Worm (Caenorhabditis elegans): ENCODE measurements around the gene clec-2.

clec-2 gene

DNA sequence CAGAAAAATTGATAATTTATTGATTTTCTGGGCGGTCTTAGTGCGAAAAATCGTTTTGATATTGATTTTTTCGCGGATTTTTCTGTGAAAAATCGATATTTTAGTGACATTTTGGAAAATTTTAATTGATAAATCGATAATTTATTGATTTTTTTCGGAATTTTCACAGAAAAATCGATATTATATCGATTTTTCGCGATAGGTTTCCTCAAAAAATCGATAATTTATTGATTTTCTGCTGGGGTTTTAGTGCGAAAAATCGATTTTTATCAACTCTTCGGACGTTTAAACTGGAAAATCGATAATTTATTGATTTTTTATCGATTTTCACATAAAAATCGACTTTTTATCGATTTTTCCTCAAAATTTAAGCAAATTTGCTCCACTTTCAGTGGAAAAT is 44.2 kb upstream of the clec-2 start:
- TF ChIP-seq ceh-48 (tag; optimal IDR thresholded peaks at IDR 0.05) (peak; percentile 33), zip-5 (tag; optimal IDR thresholded peaks at IDR 0.05) (no peak)

DNA sequence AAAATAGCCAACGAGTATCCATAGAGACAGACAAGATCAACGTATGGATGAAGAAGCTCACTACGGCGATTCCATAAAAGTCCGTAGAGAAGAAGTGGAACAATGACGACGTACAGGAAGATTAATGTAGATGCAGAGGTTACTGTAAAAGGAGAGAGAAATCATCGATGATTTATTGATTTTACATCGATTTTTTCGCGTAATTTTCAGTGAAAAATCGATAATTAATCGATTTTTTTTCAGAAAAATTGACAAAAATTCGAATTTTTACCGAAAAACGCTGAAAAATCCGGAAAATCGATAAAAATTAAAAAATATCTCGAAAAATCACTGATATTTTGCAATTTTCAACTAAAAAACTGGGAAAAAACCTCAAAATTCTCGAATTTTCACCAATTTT is 43.2 kb upstream of the clec-2 start:
- TF ChIP-seq ceh-45 (GFP tag; IDR thresholded peaks at IDR 0.05) (no peak), ceh-48 (tag; optimal IDR thresholded peaks at IDR 0.05) (peak; percentile 15), pax-1 (tag; optimal IDR thresholded peaks at IDR 0.05) (no peak), F13H6.1 (tag; optimal IDR thresholded peaks at IDR 0.05) (no peak)

DNA sequence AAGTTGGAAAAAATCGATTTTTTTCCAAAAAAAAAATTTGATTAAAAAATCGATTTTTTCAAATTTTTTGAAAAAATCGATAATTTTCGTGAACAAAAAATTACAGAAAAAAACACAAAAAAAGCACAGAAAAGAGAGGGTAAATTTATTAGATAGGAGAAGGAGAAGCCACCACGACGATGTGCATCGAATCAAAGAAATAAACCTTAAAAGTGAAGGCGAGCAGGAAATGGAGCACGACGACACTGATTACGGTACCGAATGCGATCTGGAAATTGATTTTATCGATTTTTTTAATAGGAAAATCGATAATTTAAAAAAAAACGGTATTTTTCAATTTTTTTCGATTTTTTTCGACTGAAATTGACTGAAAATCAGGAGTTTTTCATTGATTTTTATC is 41.9 kb upstream of the clec-2 start:
- TF ChIP-seq eyg-1 (tag; optimal IDR thresholded peaks at IDR 0.05), result no peak
- no peak for TF ChIP-seq fax-1 (tag; optimal IDR thresholded peaks at IDR 0.05)
- no peak for TF ChIP-seq ceh-34 (tag; optimal IDR thresholded peaks at IDR 0.05)
- TF ChIP-seq ceh-9 (tag; optimal IDR thresholded peaks at IDR 0.05), result no peak
- no peak for TF ChIP-seq unc-55 (GFP tag; optimal IDR thresholded peaks at IDR 0.05)
- no peak for TF ChIP-seq ceh-22 (tag; optimal IDR thresholded peaks at IDR 0.05)

DNA sequence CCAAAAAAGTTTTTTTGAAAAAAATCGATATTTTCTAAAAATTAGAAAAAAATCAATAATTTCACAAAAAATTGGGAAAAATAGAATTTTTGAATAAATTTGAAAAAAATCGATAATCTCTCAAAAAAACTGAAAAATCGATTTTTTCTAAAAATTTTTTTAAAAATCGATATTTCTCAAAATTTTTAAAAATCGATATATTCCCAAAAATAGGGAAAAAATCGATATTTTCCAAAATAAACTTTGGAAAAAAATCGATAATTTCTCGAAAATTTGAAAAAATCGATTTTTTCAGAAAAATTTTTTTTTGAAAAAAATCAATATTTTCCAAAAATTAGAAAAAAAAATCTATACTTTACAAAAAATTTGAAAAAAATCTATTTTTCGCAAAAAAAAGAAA is 41.4 kb upstream of the clec-2 start:
- TF ChIP-seq sox-4 (tag; optimal IDR thresholded peaks at IDR 0.05), result no peak
- TF ChIP-seq ztf-16 (tag; optimal IDR thresholded peaks at IDR 0.05), result no peak
- no peak for TF ChIP-seq unc-86 (tag; optimal IDR thresholded peaks at IDR 0.05)
- no peak for TF ChIP-seq fax-1 (tag; optimal IDR thresholded peaks at IDR 0.05)
- peak; percentile 20 for TF ChIP-seq ceh-48 (tag; optimal IDR thresholded peaks at IDR 0.05)
- no peak for TF ChIP-seq K09A11.1 (tag; optimal IDR thresholded peaks at IDR 0.05; ENCODE audit: insufficient read depth)
- TF ChIP-seq rnt-1 (tag; optimal IDR thresholded peaks at IDR 0.05), result no peak
- no peak for TF ChIP-seq ahr-1 (tag; optimal IDR thresholded peaks at IDR 0.05)
- TF ChIP-seq ceh-14 (tag; optimal IDR thresholded peaks at IDR 0.05), result no peak

DNA sequence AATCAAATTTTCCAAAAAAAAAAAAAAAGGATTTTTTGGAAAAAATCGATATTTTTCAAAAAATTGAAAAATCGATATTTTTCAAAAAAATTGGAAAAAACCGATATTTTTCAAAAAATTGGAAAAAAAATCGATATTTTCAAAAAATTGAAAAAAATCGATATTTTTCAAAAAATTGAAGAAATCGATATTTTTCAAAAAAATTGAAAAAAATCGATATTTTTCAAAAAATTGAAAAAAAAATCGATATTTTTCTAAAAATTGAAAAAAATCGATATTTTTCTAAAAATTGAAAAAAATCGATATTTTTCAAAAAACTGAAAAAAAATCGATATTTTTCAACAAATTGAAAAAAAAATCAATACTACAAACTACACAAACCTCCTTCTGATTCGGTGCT is 40.8 kb upstream of the clec-2 start:
- TF ChIP-seq tbx-2 (tag; optimal IDR thresholded peaks at IDR 0.05), result no peak
- TF ChIP-seq ceh-48 (tag; optimal IDR thresholded peaks at IDR 0.05), result peak; percentile 52

DNA sequence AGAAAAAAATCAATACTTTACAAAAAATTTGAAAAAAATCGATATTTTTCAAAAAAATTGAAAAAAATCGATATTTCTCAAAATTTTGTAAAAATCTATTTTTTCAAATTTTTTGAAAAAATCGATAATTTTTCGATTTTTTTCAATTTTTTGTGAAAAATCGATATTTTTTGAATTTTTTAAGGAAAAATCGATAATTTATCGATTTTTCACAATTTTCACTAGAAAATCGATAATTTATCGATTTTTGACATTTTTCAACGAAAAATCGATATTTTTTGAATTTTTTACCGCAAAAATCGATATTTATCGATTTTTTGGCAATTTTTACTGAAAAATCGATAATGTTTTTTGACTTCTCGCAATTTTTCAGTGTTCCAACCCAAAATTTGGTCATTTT is 40.1 kb upstream of the clec-2 start:
- TF ChIP-seq ceh-24 (tag; optimal IDR thresholded peaks at IDR 0.05) (no peak), ceh-48 (tag; optimal IDR thresholded peaks at IDR 0.05) (peak; percentile 62)

DNA sequence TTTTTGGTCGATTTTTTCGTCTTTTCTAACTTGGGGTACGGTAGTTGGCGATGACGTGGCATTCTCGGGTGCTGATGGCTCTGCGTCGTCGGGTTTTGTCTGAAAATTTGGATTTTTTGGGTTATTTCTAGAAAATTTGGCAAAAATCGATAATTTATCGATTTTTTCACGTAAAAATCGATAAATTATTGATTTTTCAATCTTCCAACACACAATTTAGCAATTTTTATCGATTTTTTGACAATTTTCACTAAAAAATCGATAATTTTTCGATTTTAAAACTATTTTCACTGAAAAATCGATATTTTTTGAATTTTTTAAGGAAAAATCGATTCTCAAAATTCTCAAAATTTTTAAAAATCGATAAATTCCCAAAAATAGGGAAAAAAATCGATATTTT is 39.6 kb upstream of the clec-2 start:
- TF ChIP-seq unc-55 (GFP tag; optimal IDR thresholded peaks at IDR 0.05) (no peak), ahr-1 (tag; optimal IDR thresholded peaks at IDR 0.05) (no peak), nhr-232 (tag; optimal IDR thresholded peaks at IDR 0.05) (no peak), ceh-14 (tag; optimal IDR thresholded peaks at IDR 0.05) (no peak), C38D4.7 (GFP tag; optimal IDR thresholded peaks at IDR 0.05) (no peak), fkh-6 (tag; optimal IDR thresholded peaks at IDR 0.05) (no peak), pros-1 (tag; optimal IDR thresholded peaks at IDR 0.05) (no peak), hlh-15 (tag; optimal IDR thresholded peaks at IDR 0.05) (no peak), sox-4 (tag; optimal IDR thresholded peaks at IDR 0.05) (no peak), fax-1 (tag; optimal IDR thresholded peaks at IDR 0.05) (no peak), ceh-45 (GFP tag; IDR thresholded peaks at IDR 0.05) (no peak), che-1 (tag; optimal IDR thresholded peaks at IDR 0.05) (no peak)

DNA sequence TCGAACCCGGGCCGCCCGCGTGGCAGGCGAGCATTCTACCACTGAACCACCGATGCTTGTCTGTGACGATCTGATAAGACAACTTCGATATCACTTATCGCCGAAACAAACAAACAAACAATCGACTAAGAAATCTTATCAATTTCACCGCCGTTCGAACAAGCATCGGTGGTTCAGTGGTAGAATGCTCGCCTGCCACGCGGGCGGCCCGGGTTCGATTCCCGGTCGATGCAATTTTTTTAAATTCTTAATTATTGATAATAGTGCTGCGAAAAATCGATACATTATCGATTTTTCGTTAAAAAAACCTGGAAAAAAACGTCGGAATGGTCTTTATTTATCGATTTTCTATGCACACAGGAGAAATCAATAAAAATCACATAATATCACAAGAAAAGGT is 39.0 kb upstream of the clec-2 start:
- TF ChIP-seq sox-4 (tag; optimal IDR thresholded peaks at IDR 0.05) (no peak), elt-2 (tag; optimal IDR thresholded peaks at IDR 0.05) (peak; percentile 4)

DNA sequence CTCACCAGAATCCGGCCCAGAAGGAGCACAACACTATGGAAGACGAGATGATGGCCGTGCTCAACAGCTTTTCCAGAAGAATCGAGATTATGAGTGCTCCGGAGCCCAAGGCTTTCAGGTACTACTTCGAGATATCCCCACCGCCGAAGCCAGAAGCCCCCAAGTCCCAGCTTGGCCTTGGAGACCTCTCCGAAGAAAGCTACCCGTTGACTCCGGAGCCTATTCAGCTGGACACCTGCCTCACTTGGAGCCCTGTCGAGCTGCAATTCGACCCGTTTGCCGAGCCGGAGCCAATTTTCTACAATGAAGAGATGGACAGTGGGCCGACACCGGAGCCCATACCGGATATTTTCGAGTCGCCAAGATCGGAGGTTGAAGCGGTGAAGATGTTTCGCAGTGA is 38.4 kb upstream of the clec-2 start:
- TF ChIP-seq pax-1 (tag; optimal IDR thresholded peaks at IDR 0.05) (no peak), hlh-13 (GFP tag; optimal IDR thresholded peaks at IDR 0.05) (no peak), unc-3 (GFP tag; conservative IDR thresholded peaks at IDR 0.05) (no peak), unc-3 (tag; optimal IDR thresholded peaks at IDR 0.05) (no peak), syd-9 (tag; optimal IDR thresholded peaks at IDR 0.05) (no peak), ref-2 (tag; optimal IDR thresholded peaks at IDR 0.05) (no peak), hlh-30 (tag; optimal IDR thresholded peaks at IDR 0.05; ENCODE audit: insufficient read depth) (no peak), fkh-6 (tag; optimal IDR thresholded peaks at IDR 0.05) (no peak), K02D7.2 (tag; optimal IDR thresholded peaks at IDR 0.05) (no peak), rnt-1 (tag; optimal IDR thresholded peaks at IDR 0.05) (no peak), ahr-1 (tag; optimal IDR thresholded peaks at IDR 0.05) (no peak), pag-3 (tag; optimal IDR thresholded peaks at IDR 0.05; ENCODE audit: borderline replicate concordance) (no peak), ceh-18 (tag; optimal IDR thresholded peaks at IDR 0.05) (no peak), lim-6 (tag; optimal IDR thresholded peaks at IDR 0.05) (no peak)
